Worm (Caenorhabditis elegans): ENCODE measurements around the gene snf-12.

DNA sequence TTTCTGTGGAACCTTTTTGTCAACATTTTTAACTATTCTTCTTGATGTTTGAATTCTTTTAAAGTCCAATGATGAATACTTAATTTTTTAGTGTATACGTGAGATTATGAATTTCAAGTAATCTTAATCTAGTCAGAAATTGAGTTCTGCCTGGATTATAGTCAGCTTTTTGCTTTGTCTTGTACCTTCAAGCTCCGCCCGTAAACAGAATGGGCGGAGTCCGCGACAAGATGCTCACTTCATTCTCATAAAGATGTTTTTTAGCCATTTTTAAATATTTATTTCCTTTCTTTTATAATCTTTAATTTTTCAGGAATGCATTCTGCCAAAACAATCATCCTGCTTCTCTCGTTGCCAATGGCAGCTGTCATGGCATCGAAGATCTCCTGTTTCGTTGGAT lies 47.6 kb downstream of the snf-12 start, which contains the start of gene F47E1.1:
- TF ChIP-seq lsy-2 (tag; optimal IDR thresholded peaks at IDR 0.05) (no peak), dve-1 (tag; optimal IDR thresholded peaks at IDR 0.05; ENCODE audit: insufficient read depth) (no peak), ceh-82 (tag; optimal IDR thresholded peaks at IDR 0.05) (no peak), lin-39 (tag; optimal IDR thresholded peaks at IDR 0.05) (no peak), zag-1 (tag; optimal IDR thresholded peaks at IDR 0.05) (no peak), ctbp-1 (GFP tag; IDR thresholded peaks at IDR 0.05) (no peak), mep-1 (tag; optimal IDR thresholded peaks at IDR 0.05) (no peak), mdl-1 (tag; optimal IDR thresholded peaks at IDR 0.05) (no peak), Y48G9A.11 (GFP tag; IDR thresholded peaks at IDR 0.05) (no peak), skn-1 (tag; optimal IDR thresholded peaks at IDR 0.05) (no peak), unc-39 (tag; optimal IDR thresholded peaks at IDR 0.05) (no peak), unc-62 (GFP tag; optimal IDR thresholded peaks at IDR 0.05 in 1 of 2) (no peak), unc-62 (tag; optimal IDR thresholded peaks at IDR 0.05) (no peak), aly-2 (tag; optimal IDR thresholded peaks at IDR 0.05) (no peak), madf-5 (GFP tag; IDR thresholded peaks at IDR 0.05) (no peak)

All from whole organism, L4 larva.